Fruit fly (Drosophila melanogaster) whole organism, embryonic: ENCODE data around the gene Arl6IP1.

Source experiments
- Bgb ChIP-seq: fragments of 200-800 bp; sonication (Bioruptor generic); IDR thresholded peaks from 2 replicates; pipeline ENCODE4 v1.3.6; 2022; ENCODE audit warnings: missing biosample characterization, missing genetic modification characterization; ENCODE audit not compliant: partially characterized antibody
- CG10209 ChIP-seq: fragments of 200-800 bp; sonication (Bioruptor generic); optimal IDR thresholded peaks from 3 replicates; lab custom pipeline; 2017; ENCODE audit warnings: missing biosample characterization, mild to moderate bottlenecking, missing genetic modification characterization, missing genetic modification reagents
- CG1024 ChIP-seq: fragments of 200-800 bp; sonication (Bioruptor generic); IDR thresholded peaks from 2 replicates; pipeline ENCODE4 v1.3.6; 2022; ENCODE audit warnings: missing biosample characterization, missing genetic modification characterization
- CG10267 ChIP-seq: fragments of 200-800 bp; sonication (Bioruptor generic); optimal IDR thresholded peaks from 2 replicates; lab custom pipeline; 2018; ENCODE audit warnings: missing biosample characterization, mild to moderate bottlenecking, missing genetic modification characterization, moderate library complexity
- CG10654 ChIP-seq: fragments of 200-800 bp; sonication (Bioruptor generic); optimal IDR thresholded peaks from 2 replicates; lab custom pipeline; 2016; ENCODE audit warnings: missing biosample characterization, missing genetic modification characterization
- CG11695 ChIP-seq: fragments of 200-800 bp; sonication (Bioruptor generic); IDR thresholded peaks from 3 replicates; pipeline ENCODE4 v1.3.6; 2022; ENCODE audit warnings: missing biosample characterization, missing genetic modification characterization
- CG12299 ChIP-seq: fragments of 200-800 bp; sonication (Bioruptor generic); optimal IDR thresholded peaks from 2 replicates; lab custom pipeline; 2018; ENCODE audit warnings: missing biosample characterization, mild to moderate bottlenecking, missing genetic modification characterization
- CG13775 ChIP-seq: fragments of 200-800 bp; sonication (Bioruptor generic); optimal IDR thresholded peaks from 3 replicates; lab custom pipeline; 2017; ENCODE audit warnings: missing biosample characterization, mild to moderate bottlenecking, missing genetic modification characterization
- CG14860 ChIP-seq: fragments of 200-800 bp; sonication (Bioruptor generic); IDR thresholded peaks from 3 replicates; pipeline ENCODE4 v1.3.6; 2022; ENCODE audit warnings: missing biosample characterization, missing genetic modification characterization; ENCODE audit not compliant: partially characterized antibody
- CG1529 ChIP-seq: fragments of 200-800 bp; sonication (Bioruptor generic); optimal IDR thresholded peaks from 3 replicates; lab custom pipeline; 2018; ENCODE audit warnings: missing biosample characterization, missing genetic modification characterization
- CG17328 ChIP-seq: fragments of 200-800 bp; sonication (Bioruptor generic); IDR thresholded peaks from 2 replicates; pipeline ENCODE4 v1.3.6; 2022; ENCODE audit warnings: missing biosample characterization, missing genetic modification characterization
- CG17568 ChIP-seq: fragments of 200-800 bp; sonication (Bioruptor generic); optimal IDR thresholded peaks from 2 replicates; lab custom pipeline; 2018; ENCODE audit warnings: missing biosample characterization, mild to moderate bottlenecking, missing genetic modification characterization, moderate library complexity
- CG2678 ChIP-seq: fragments of 200-800 bp; sonication (Bioruptor generic); optimal IDR thresholded peaks from 3 replicates; lab custom pipeline; 2019; ENCODE audit warnings: missing biosample characterization, mild to moderate bottlenecking, missing genetic modification characterization, moderate library complexity
- CG32532 ChIP-seq: fragments of 200-800 bp; sonication (Bioruptor generic); IDR thresholded peaks from 2 replicates; pipeline ENCODE4 v1.3.6; 2022; ENCODE audit warnings: missing biosample characterization, missing genetic modification characterization
- CG3407 ChIP-seq: fragments of 200-800 bp; sonication (Bioruptor generic); optimal IDR thresholded peaks from 2 replicates; lab custom pipeline; 2018; ENCODE audit warnings: missing biosample characterization, mild to moderate bottlenecking, missing genetic modification characterization
- CG34224 ChIP-seq: fragments of 200-800 bp; sonication (Bioruptor generic); IDR thresholded peaks from 3 replicates; pipeline ENCODE4 v1.3.6; 2022; ENCODE audit warnings: missing biosample characterization, missing genetic modification characterization; ENCODE audit not compliant: partially characterized antibody
- CG4707 ChIP-seq: fragments of 200-800 bp; sonication (Bioruptor generic); optimal IDR thresholded peaks from 2 replicates; lab custom pipeline; 2018; ENCODE audit warnings: missing biosample characterization, mild to moderate bottlenecking, missing genetic modification characterization, moderate library complexity
- CG6765 ChIP-seq: fragments of 200-800 bp; sonication (Bioruptor generic); optimal IDR thresholded peaks from 3 replicates; lab custom pipeline; 2017; ENCODE audit warnings: missing biosample characterization, mild to moderate bottlenecking, missing genetic modification characterization
- CG7839 ChIP-seq: fragments of 200-800 bp; sonication (Bioruptor generic); optimal IDR thresholded peaks from 3 replicates; lab custom pipeline; 2018; ENCODE audit warnings: missing biosample characterization, mild to moderate bottlenecking, missing genetic modification characterization, moderate library complexity
- D19B ChIP-seq: fragments of 200-800 bp; sonication (Bioruptor generic); optimal IDR thresholded peaks from 2 replicates; lab custom pipeline; 2017; ENCODE audit warnings: missing biosample characterization, mild to moderate bottlenecking, missing genetic modification characterization
- Dp ChIP-seq: fragments of 200-800 bp; sonication (Bioruptor generic); optimal IDR thresholded peaks from 2 replicates; lab custom pipeline; 2018; ENCODE audit warnings: missing biosample characterization, mild to moderate bottlenecking, missing genetic modification characterization, moderate library complexity
- Drgx ChIP-seq: fragments of 200-800 bp; sonication (Bioruptor generic); IDR thresholded peaks from 2 replicates; pipeline ENCODE4 v1.3.6; 2022; ENCODE audit warnings: missing biosample characterization, missing genetic modification characterization
- Ets65A ChIP-seq: fragments of 200-800 bp; sonication (Bioruptor generic); peaks from one replicate; lab custom pipeline; 2016; ENCODE audit warnings: missing biosample characterization, missing genetic modification characterization
- Fer3 ChIP-seq: fragments of 200-800 bp; sonication (Bioruptor generic); optimal IDR thresholded peaks from 2 replicates; lab custom pipeline; 2018; ENCODE audit warnings: missing biosample characterization, mild to moderate bottlenecking, missing genetic modification characterization, moderate library complexity
- HLH4C ChIP-seq: fragments of 200-800 bp; sonication (Bioruptor generic); IDR thresholded peaks from 3 replicates; pipeline ENCODE4 v1.3.6; 2022; ENCODE audit warnings: missing biosample characterization, missing genetic modification characterization; ENCODE audit not compliant: partially characterized antibody
- HLHmδ ChIP-seq: fragments of 200-800 bp; sonication (Bioruptor generic); optimal IDR thresholded peaks from 2 replicates; lab custom pipeline; 2018; ENCODE audit warnings: missing biosample characterization, mild to moderate bottlenecking, missing genetic modification characterization, moderate library complexity
- HmgD ChIP-seq: fragments of 200-800 bp; sonication (Bioruptor generic); optimal IDR thresholded peaks from 3 replicates; lab custom pipeline; 2016; ENCODE audit warnings: missing biosample characterization, missing genetic modification characterization
- Lpt ChIP-seq: fragments of >200 bp; optimal IDR thresholded peaks from 2 replicates; lab custom pipeline; 2018; ENCODE audit warnings: missing biosample characterization, missing genetic modification characterization
- Nf-YC ChIP-seq: fragments of 200-800 bp; optimal IDR thresholded peaks from 3 replicates; lab custom pipeline; 2019; ENCODE audit warnings: missing biosample characterization, mild to moderate bottlenecking, missing genetic modification characterization, moderate library complexity
- ac ChIP-seq: fragments of 200-800 bp; sonication (Bioruptor generic); optimal IDR thresholded peaks from 3 replicates; lab custom pipeline; 2017; ENCODE audit warnings: missing biosample characterization, mild to moderate bottlenecking, missing genetic modification characterization
- ase ChIP-seq: fragments of 200-800 bp; sonication (Bioruptor generic); IDR thresholded peaks from 3 replicates; pipeline ENCODE4 v1.3.6; 2022; ENCODE audit warnings: missing biosample characterization, missing genetic modification characterization
- bbx ChIP-seq: fragments of 200-800 bp; sonication (Bioruptor generic); IDR thresholded peaks from 2 replicates; pipeline ENCODE4 v1.3.6; 2022; ENCODE audit warnings: missing biosample characterization, missing genetic modification characterization; ENCODE audit not compliant: partially characterized antibody
- bigmax ChIP-seq: fragments of 200-800 bp; sonication (Bioruptor generic); optimal IDR thresholded peaks from 2 replicates; lab custom pipeline; 2018; ENCODE audit warnings: missing biosample characterization, mild to moderate bottlenecking, missing genetic modification characterization
- cg ChIP-seq: fragments of 200-800 bp; sonication (Bioruptor generic); optimal IDR thresholded peaks from 3 replicates; lab custom pipeline; 2019; ENCODE audit warnings: missing biosample characterization, mild to moderate bottlenecking, missing genetic modification characterization, moderate library complexity
- eve ChIP-seq, 2 experiments: fragments of >200 bp; optimal IDR thresholded peaks; 2 replicates each; lab custom pipeline; 2017; ENCODE audit warnings: missing biosample characterization in 2 of 2, missing genetic modification characterization in 2 of 2
- fd102C ChIP-seq: fragments of 200-800 bp; sonication (Bioruptor generic); optimal IDR thresholded peaks from 2 replicates; lab custom pipeline; 2018; ENCODE audit warnings: missing biosample characterization, mild to moderate bottlenecking, missing genetic modification characterization, moderate library complexity
- gcm ChIP-seq: fragments of 200-800 bp; sonication (Bioruptor generic); optimal IDR thresholded peaks from 2 replicates; lab custom pipeline; 2019; ENCODE audit warnings: missing biosample characterization, mild to moderate bottlenecking, missing genetic modification characterization, moderate library complexity
- gsb-n ChIP-seq: fragments of 200-800 bp; sonication (Bioruptor generic); optimal IDR thresholded peaks from 3 replicates; lab custom pipeline; 2018; ENCODE audit warnings: missing biosample characterization, mild to moderate bottlenecking, missing genetic modification characterization
- gt ChIP-seq: fragments of 200-800 bp; sonication (Bioruptor generic); IDR thresholded peaks from 2 replicates; pipeline ENCODE4 v1.3.6; 2022; ENCODE audit warnings: missing biosample characterization, missing genetic modification characterization
- h ChIP-seq: fragments of >200 bp; optimal IDR thresholded peaks from 2 replicates; lab custom pipeline; 2017
- hbn ChIP-seq: fragments of 200-800 bp; sonication (Bioruptor generic); IDR thresholded peaks from 2 replicates; pipeline ENCODE4 v1.3.6; 2022; ENCODE audit warnings: missing biosample characterization, missing genetic modification characterization; ENCODE audit not compliant: partially characterized antibody
- pum ChIP-seq: fragments of 200-800 bp; sonication (Bioruptor generic); optimal IDR thresholded peaks from 2 replicates; lab custom pipeline; 2016; ENCODE audit warnings: missing biosample characterization, missing genetic modification characterization
- sima ChIP-seq: fragments of 200-800 bp; sonication (Bioruptor generic); optimal IDR thresholded peaks from 2 replicates; lab custom pipeline; 2016; ENCODE audit warnings: missing biosample characterization, missing genetic modification characterization
- stc ChIP-seq: fragments of 200-800 bp; sonication (Bioruptor generic); IDR thresholded peaks from 2 replicates; pipeline ENCODE4 v1.3.6; 2022; ENCODE audit warnings: missing biosample characterization, missing genetic modification characterization
- tna ChIP-seq: fragments of 200-800 bp; sonication (Bioruptor generic); IDR thresholded peaks from 2 replicates; pipeline ENCODE4 v1.3.6; 2022; ENCODE audit warnings: missing biosample characterization, missing genetic modification characterization; ENCODE audit not compliant: partially characterized antibody
- twi ChIP-seq: fragments of 200-800 bp; optimal IDR thresholded peaks from 2 replicates; lab custom pipeline; 2019; ENCODE audit warnings: missing biosample characterization, mild to moderate bottlenecking, missing genetic modification characterization, moderate library complexity
- wdn ChIP-seq: fragments of 200-800 bp; sonication (Bioruptor generic); IDR thresholded peaks from 2 replicates; pipeline ENCODE4 v1.3.6; 2022; ENCODE audit warnings: missing biosample characterization, missing genetic modification characterization
- zfh1 ChIP-seq: fragments of 200-800 bp; sonication (Bioruptor generic); IDR thresholded peaks from 3 replicates; pipeline ENCODE4 v1.3.6; 2022; ENCODE audit warnings: missing biosample characterization, missing genetic modification characterization

Gene Arl6IP1

dm6 chr3R:16655494-16656493 is 12.4 kb downstream of the Arl6IP1 start, which contains the start of gene modSP (continued):
- peak; percentile 83 for TF ChIP-seq bbx (GFP tag; lab: Robert Waterston, UW)
- no peak; the same call in 1 of the 2 replicates for TF ChIP-seq Drgx (GFP tag; lab: Robert Waterston, UW)
- TF ChIP-seq CG14860 (GFP tag; lab: Robert Waterston, UW): peak; percentile 81
- peak; percentile 9 for TF ChIP-seq Dp (GFP tag; lab: Kevin White, UChicago)
- no peak for TF ChIP-seq eve (GFP tag; optimal IDR thresholded peaks at IDR 0.05; lab: Kevin White, UChicago)
- TF ChIP-seq stc (GFP tag; lab: Robert Waterston, UW): peak; percentile 20; the same call in 1 of the 2 replicates
- TF ChIP-seq CG10267: peak; percentile 35
- TF ChIP-seq CG12299: peak; percentile 1
- no peak for TF ChIP-seq CG3407 (GFP tag; lab: Kevin White, UChicago)
- no peak for TF ChIP-seq Nf-YC
- no peak for TF ChIP-seq CG1024 (GFP tag; lab: Robert Waterston, UW)
- 0 out of 3 replicates have a peak, but pooled peaks have one; percentile 39 for TF ChIP-seq ase
- TF ChIP-seq wdn (GFP tag; lab: Robert Waterston, UW): no peak
- peak; percentile 92 for TF ChIP-seq HLH4C (GFP tag; lab: Robert Waterston, UW)
- no peak for TF ChIP-seq CG4707 (GFP tag; lab: Kevin White, UChicago)
- TF ChIP-seq CG2678 (tag; lab: Kevin White, UChicago): no peak
- 0 out of 2 replicates have a peak, but pooled peaks have one; percentile 12 for TF ChIP-seq CG17328 (GFP tag; lab: Robert Waterston, UW)
- TF ChIP-seq HmgD (GFP tag; lab: Kevin White, UChicago): no peak
- no peak for TF ChIP-seq HLHmδ (GFP tag; lab: Kevin White, UChicago)
- no peak for TF ChIP-seq pum (GFP tag; lab: Kevin White, UChicago)
- TF ChIP-seq gcm (GFP tag; lab: Kevin White, UChicago): no peak
- no peak for TF ChIP-seq CG17568 (GFP tag; lab: Kevin White, UChicago)
- TF ChIP-seq zfh1 (GFP tag; lab: Robert Waterston, UW): peak; percentile 57; the same call in 2 of the 3 replicates
- peak; percentile 49 for TF ChIP-seq hbn (GFP tag; lab: Robert Waterston, UW)
- no peak for TF ChIP-seq ac
- TF ChIP-seq fd102C (GFP tag; lab: Kevin White, UChicago): no peak
- peak; percentile 96 for TF ChIP-seq Ets65A (GFP tag; lab: Kevin White, UChicago)
- no peak for TF ChIP-seq CG11695 (GFP tag; lab: Robert Waterston, UW)
- TF ChIP-seq Bgb (GFP tag; lab: Robert Waterston, UW): peak; percentile 78
- TF ChIP-seq CG32532: no peak; the same call in 1 of the 2 replicates

- TF ChIP-seq gsb-n (tag; lab: Kevin White, UChicago) (peak; percentile 51), D19B (GFP tag; lab: Kevin White, UChicago) (no peak), h (no peak), Lpt (GFP tag; lab: Kevin White, UChicago) (no peak), twi (peak; percentile 29), CG10209 (GFP tag; lab: Kevin White, UChicago) (no peak), CG13775 (GFP tag; lab: Kevin White, UChicago) (no peak), cg (GFP tag; lab: Kevin White, UChicago) (peak; percentile 40), CG17328 (GFP tag; lab: Robert Waterston, UW) (no peak), gt (no peak), CG34224 (GFP tag; lab: Robert Waterston, UW) (no peak), sima (GFP tag; lab: Kevin White, UChicago) (no peak), stc (GFP tag; lab: Robert Waterston, UW) (no peak), CG7839 (tag; lab: Kevin White, UChicago) (no peak), Fer3 (tag; lab: Kevin White, UChicago) (no peak), CG1529 (no peak), tna (GFP tag; lab: Robert Waterston, UW) (no peak), CG10654 (GFP tag; lab: Kevin White, UChicago) (no peak), CG6765 (GFP tag; lab: Kevin White, UChicago) (no peak), bigmax (no peak)
Observed at dm6 chr3R:16661693-16662092, 18.3 kb downstream of the Arl6IP1 start.
